Worm (Caenorhabditis elegans) whole organism, L1 larva: ENCODE data around the gene Y38E10A.33.

Experiments
- grh-1 ChIP-seq: fragments of 200-800 bp; sonication (Bioruptor generic); IDR thresholded peaks from 2 replicates; pipeline ENCODE4 v1.3.6; 2022; ENCODE audit warnings: missing genetic modification reagents, missing genetic modification characterization, missing compliant biosample characterization
- hlh-4 ChIP-seq: sonication (generic microtip); optimal IDR thresholded peaks from 2 replicates; lab custom pipeline; 2016; ENCODE audit warnings: mild to moderate bottlenecking, missing genetic modification characterization, missing compliant biosample characterization
- lin-14 ChIP-seq: fragments of 200-800 bp; sonication (Bioruptor generic); optimal IDR thresholded peaks from 2 replicates; lab custom pipeline; 2018; ENCODE audit warnings: mild to moderate bottlenecking, missing genetic modification characterization, moderate library complexity, missing compliant biosample characterization
- lin-39 ChIP-seq: fragments of 150-350 bp; optimal IDR thresholded peaks from 2 replicates; lab custom pipeline; 2014; ENCODE audit warnings: missing biosample characterization, missing genetic modification reagents, missing genetic modification characterization
- mdl-1 ChIP-seq, 2 experiments: fragments of 150-350 bp; optimal IDR thresholded peaks; 2 replicates each; lab custom pipeline; 2014 to 2017; ENCODE audit warnings: missing biosample characterization in 2 of 2, missing genetic modification characterization in 2 of 2, inconsistent platforms in 1 of 2
- pqm-1 ChIP-seq: sonication (generic microtip); optimal IDR thresholded peaks from 3 replicates; lab custom pipeline; 2017; ENCODE audit warnings: missing biosample characterization, missing genetic modification characterization
- snpc-4 ChIP-seq: fragments of 150-350 bp; optimal IDR thresholded peaks from 2 replicates; lab custom pipeline; 2014; ENCODE audit warnings: missing biosample characterization, missing genetic modification characterization
- sox-4 ChIP-seq: sonication (generic microtip); optimal IDR thresholded peaks from 2 replicates; lab custom pipeline; 2016; ENCODE audit warnings: missing genetic modification characterization, missing compliant biosample characterization
- unc-130 ChIP-seq: fragments of 150-350 bp; optimal IDR thresholded peaks from 2 replicates; lab custom pipeline; 2017; ENCODE audit warnings: missing biosample characterization, missing genetic modification characterization, inconsistent platforms
- unc-86 ChIP-seq: sonication (generic microtip); optimal IDR thresholded peaks from 2 replicates; lab custom pipeline; 2016; ENCODE audit warnings: missing genetic modification characterization, missing compliant biosample characterization
- zip-4 ChIP-seq: fragments of 200-800 bp; sonication (Bioruptor generic); optimal IDR thresholded peaks from 2 replicates; lab custom pipeline; 2018; ENCODE audit warnings: mild to moderate bottlenecking, missing genetic modification characterization, moderate library complexity, missing compliant biosample characterization

ce11 chrII:12654447-12654846 is 25.0 kb downstream of the Y38E10A.33 start, which contains the start of gene rgs-4:
- TF ChIP-seq mdl-1 (tag; optimal IDR thresholded peaks at IDR 0.05; lab: Kevin White, UChicago) (no peak), sox-4 (tag; lab: Kevin White, UChicago) (no peak), lin-39 (tag; lab: Kevin White, UChicago) (no peak), snpc-4 (tag; lab: Kevin White, UChicago) (no peak), unc-86 (no peak), zip-4 (GFP tag; lab: Kevin White, UChicago) (no peak), pqm-1 (tag; lab: Kevin White, UChicago) (no peak), grh-1 (no peak), lin-14 (no peak), unc-130 (tag; lab: Kevin White, UChicago) (no peak), hlh-4 (tag; lab: Kevin White, UChicago) (no peak)
